Fruit fly (Drosophila melanogaster) S2 (cell line): ENCODE data around the gene Kap-alpha3.

Experiments used
- CG8478 ChIP-seq: fragments of >200 bp; optimal IDR thresholded peaks from 2 replicates; lab custom pipeline; 2018
- CTCF ChIP-seq, 2 experiments: fragments of >200 bp; optimal IDR thresholded peaks; 2 replicates each; lab custom pipeline; 2018

- TF ChIP-seq CTCF (optimal IDR thresholded peaks at IDR 0.05; lab: Kevin White, UChicago) (no peak), CG8478 (lab: Kevin White, UChicago) (no peak)
Measured at dm6 chr3R:9626880-9627401, 49.4 kb upstream of the Kap-alpha3 start, which contains the start of the genes CG9427 and CG8319.
